Worm (Caenorhabditis elegans) whole organism, L4 larva: ENCODE measurements around the gene pak-1.

Experiments used
- ceh-82 ChIP-seq: sonication (generic microtip); optimal IDR thresholded peaks from 2 replicates; lab custom pipeline; 2017; ENCODE audit warnings: missing biosample characterization, missing genetic modification characterization
- tra-1 ChIP-seq: fragments of 200-800 bp; sonication (Bioruptor generic); IDR thresholded peaks from 2 replicates; pipeline ENCODE4 v1.3.6; 2022; ENCODE audit warnings: missing genetic modification reagents, missing genetic modification characterization, missing compliant biosample characterization

ce11 chrX:6090779-6091178, 42.4 kb upstream of the pak-1 start:
- TF ChIP-seq ceh-82 (tag; lab: Kevin White, UChicago) (no peak), tra-1 (GFP tag; lab: Robert Waterston, UW) (no peak)
